Worm (Caenorhabditis elegans) whole organism, L1 larva: Measurements from ENCODE around the gene pgl-2.
A peak's percentile ranks its signal among the peaks of the same experiment; 100 is the strongest.

ENCODE experiments used
- C04F5.9 ChIP-seq: sonication (generic microtip); optimal IDR thresholded peaks from 2 replicates; lab custom pipeline; 2016; ENCODE audit warnings: missing genetic modification characterization, missing compliant biosample characterization
- Y116A8C.19 ChIP-seq: sonication (generic microtip); optimal IDR thresholded peaks from 2 replicates; lab custom pipeline; 2016; ENCODE audit warnings: missing compliant biosample characterization, missing genetic modification characterization, borderline replicate concordance
- aha-1 ChIP-seq: fragments of 150-350 bp; optimal IDR thresholded peaks from 2 replicates; lab custom pipeline; 2014; ENCODE audit warnings: missing biosample characterization, missing genetic modification characterization
- ama-1 ChIP-seq: fragments of 150-350 bp; optimal IDR thresholded peaks from 2 replicates; lab custom pipeline; 2014
- blmp-1 ChIP-seq: fragments of 150-350 bp; optimal IDR thresholded peaks from 2 replicates; lab custom pipeline; 2014; ENCODE audit warnings: missing biosample characterization, missing genetic modification characterization
- ceh-8 ChIP-seq: fragments of 200-800 bp; sonication (Bioruptor generic); optimal IDR thresholded peaks from 2 replicates; lab custom pipeline; 2018; ENCODE audit warnings: mild to moderate bottlenecking, missing genetic modification characterization, moderate library complexity, missing compliant biosample characterization
- ceh-82 ChIP-seq, 3 experiments: fragments of 150-350 bp in 1 of 3; sonication (generic microtip) in 2 of 3; optimal IDR thresholded peaks; 2 replicates each; lab custom pipeline; 2014 to 2017; ENCODE audit warnings: missing biosample characterization in 3 of 3, missing genetic modification characterization in 3 of 3
- ceh-90 ChIP-seq: sonication (generic microtip); optimal IDR thresholded peaks from 2 replicates; lab custom pipeline; 2016; ENCODE audit warnings: missing genetic modification characterization, missing compliant biosample characterization
- ces-1 ChIP-seq: fragments of 150-350 bp; optimal IDR thresholded peaks from 2 replicates; lab custom pipeline; 2014; ENCODE audit warnings: missing biosample characterization, missing genetic modification reagents, missing genetic modification characterization
- efl-1 ChIP-seq, 4 experiments: fragments of 150-350 bp; optimal IDR thresholded peaks in 3 of 4; peaks in 1 of 4; 1 replicate in 1 of 4; 2 replicates in 3 of 4; lab custom pipeline; 2014; ENCODE audit warnings: missing biosample characterization in 2 of 4, missing genetic modification characterization in 2 of 4, missing genetic modification reagents in 2 of 4
- egl-27 ChIP-seq, 2 experiments: fragments of 150-350 bp in 1 of 2; sonication (generic microtip); optimal IDR thresholded peaks; 3 replicates each; lab custom pipeline; 2017 to 2018; ENCODE audit warnings: missing biosample characterization in 2 of 2, missing genetic modification characterization in 2 of 2, missing genetic modification reagents in 2 of 2
- elt-2 ChIP-seq: sonication (generic microtip); optimal IDR thresholded peaks from 2 replicates; lab custom pipeline; 2016; ENCODE audit warnings: missing genetic modification characterization, mild to moderate bottlenecking, inconsistent platforms, missing compliant biosample characterization, missing genetic modification reagents
- elt-3 ChIP-seq, 6 experiments: fragments of 150-350 bp in 1 of 6; sonication (generic microtip); optimal IDR thresholded peaks; 2 replicates each; lab custom pipeline; 2017 to 2018; ENCODE audit warnings: missing biosample characterization in 6 of 6, missing genetic modification characterization in 6 of 6, inconsistent platforms in 1 of 6
- fkh-10 ChIP-seq: sonication (generic microtip); optimal IDR thresholded peaks from 2 replicates; lab custom pipeline; 2017; ENCODE audit warnings: missing biosample characterization, missing genetic modification reagents, missing genetic modification characterization
- hlh-4 ChIP-seq: sonication (generic microtip); optimal IDR thresholded peaks from 2 replicates; lab custom pipeline; 2016; ENCODE audit warnings: mild to moderate bottlenecking, missing genetic modification characterization, missing compliant biosample characterization
- hpl-2 ChIP-seq: fragments of 150-350 bp; optimal IDR thresholded peaks from 2 replicates; lab custom pipeline; 2014; ENCODE audit warnings: missing biosample characterization, missing genetic modification reagents, missing genetic modification characterization
- irx-1 ChIP-seq: sonication (generic microtip); optimal IDR thresholded peaks from 2 replicates; lab custom pipeline; 2016; ENCODE audit warnings: missing genetic modification characterization, missing compliant biosample characterization
- jun-1 ChIP-seq: fragments of 150-350 bp; optimal IDR thresholded peaks from 2 replicates; lab custom pipeline; 2014; ENCODE audit warnings: missing biosample characterization, missing genetic modification reagents, missing genetic modification characterization
- lin-13 ChIP-seq: fragments of 150-350 bp; optimal IDR thresholded peaks from 2 replicates; lab custom pipeline; 2014; ENCODE audit warnings: missing biosample characterization, missing genetic modification reagents, missing genetic modification characterization
- lin-14 ChIP-seq: fragments of 200-800 bp; sonication (Bioruptor generic); optimal IDR thresholded peaks from 2 replicates; lab custom pipeline; 2018; ENCODE audit warnings: mild to moderate bottlenecking, missing genetic modification characterization, moderate library complexity, missing compliant biosample characterization
- lin-35 ChIP-seq, 2 experiments: fragments of 150-350 bp; optimal IDR thresholded peaks; 2 replicates each; lab custom pipeline; 2014; ENCODE audit warnings: missing biosample characterization in 2 of 2, missing genetic modification characterization in 2 of 2, missing genetic modification reagents in 2 of 2
- lsy-2 ChIP-seq, 2 experiments: fragments of 150-350 bp; optimal IDR thresholded peaks; 2 replicates each; lab custom pipeline; 2014; ENCODE audit warnings: missing biosample characterization in 2 of 2, missing genetic modification characterization in 2 of 2
- mdl-1 ChIP-seq, 2 experiments: fragments of 150-350 bp; optimal IDR thresholded peaks; 2 replicates each; lab custom pipeline; 2014 to 2017; ENCODE audit warnings: missing biosample characterization in 2 of 2, missing genetic modification characterization in 2 of 2, inconsistent platforms in 1 of 2
- nhr-19 ChIP-seq: fragments of 200-800 bp; sonication (Bioruptor generic); conservative IDR thresholded peaks from 2 replicates; pipeline ENCODE4 v1.3.6; 2022; ENCODE audit warnings: missing genetic modification characterization, missing compliant biosample characterization
- nhr-20 ChIP-seq: sonication (generic microtip); optimal IDR thresholded peaks from 2 replicates; lab custom pipeline; 2016; ENCODE audit warnings: mild to moderate bottlenecking, missing genetic modification characterization, missing compliant biosample characterization
- nhr-71 ChIP-seq: sonication (generic microtip); optimal IDR thresholded peaks from 2 replicates; lab custom pipeline; 2016; ENCODE audit warnings: mild to moderate bottlenecking, missing genetic modification characterization, moderate library complexity, missing compliant biosample characterization
- nhr-85 ChIP-seq: sonication (generic microtip); peaks from one replicate; lab custom pipeline; 2016; ENCODE audit warnings: missing genetic modification characterization, inconsistent platforms, missing compliant biosample characterization
- nhr-90 ChIP-seq: sonication (generic microtip); optimal IDR thresholded peaks from 2 replicates; lab custom pipeline; 2016; ENCODE audit warnings: mild to moderate bottlenecking, missing genetic modification characterization, missing compliant biosample characterization; ENCODE audit not compliant: poor library complexity
- pag-3 ChIP-seq: sonication (generic microtip); optimal IDR thresholded peaks from 2 replicates; lab custom pipeline; 2017; ENCODE audit warnings: missing genetic modification characterization, mild to moderate bottlenecking, missing compliant biosample characterization, antibody characterized with exemption, borderline replicate concordance; ENCODE audit not compliant: insufficient read depth
- pax-3 ChIP-seq: fragments of 200-800 bp; sonication (Bioruptor generic); optimal IDR thresholded peaks from 2 replicates; lab custom pipeline; 2018; ENCODE audit warnings: mild to moderate bottlenecking, missing genetic modification characterization, moderate library complexity, missing compliant biosample characterization
- rnt-1 ChIP-seq: sonication (generic microtip); optimal IDR thresholded peaks from 2 replicates; lab custom pipeline; 2016; ENCODE audit warnings: mild to moderate bottlenecking, missing genetic modification characterization, moderate library complexity, missing compliant biosample characterization
- skn-1 ChIP-seq: fragments of 150-350 bp; optimal IDR thresholded peaks from 2 replicates; lab custom pipeline; 2014; ENCODE audit warnings: missing biosample characterization, missing genetic modification characterization
- snpc-4 ChIP-seq: fragments of 150-350 bp; optimal IDR thresholded peaks from 2 replicates; lab custom pipeline; 2014; ENCODE audit warnings: missing biosample characterization, missing genetic modification characterization
- snu-23 ChIP-seq: sonication (generic microtip); optimal IDR thresholded peaks from 2 replicates; lab custom pipeline; 2016; ENCODE audit warnings: missing genetic modification characterization, missing compliant biosample characterization
- sptf-1 ChIP-seq: fragments of 150-350 bp; optimal IDR thresholded peaks from 2 replicates; lab custom pipeline; 2014; ENCODE audit warnings: missing biosample characterization, missing genetic modification characterization
- tlp-1 ChIP-seq: fragments of 150-350 bp; optimal IDR thresholded peaks from 2 replicates; lab custom pipeline; 2014; ENCODE audit warnings: missing biosample characterization, missing genetic modification characterization
- unc-130 ChIP-seq: fragments of 150-350 bp; optimal IDR thresholded peaks from 2 replicates; lab custom pipeline; 2017; ENCODE audit warnings: missing biosample characterization, missing genetic modification characterization, inconsistent platforms
- unc-30 ChIP-seq: sonication (generic microtip); optimal IDR thresholded peaks from 2 replicates; lab custom pipeline; 2017; ENCODE audit warnings: missing biosample characterization, missing genetic modification characterization
- unc-98 ChIP-seq: fragments of 200-800 bp; sonication (Bioruptor generic); IDR thresholded peaks from 2 replicates; pipeline ENCODE4 v1.3.6; 2022; ENCODE audit warnings: missing genetic modification characterization, missing compliant biosample characterization
- vab-15 ChIP-seq: sonication (generic microtip); optimal IDR thresholded peaks from 2 replicates; lab custom pipeline; 2017; ENCODE audit warnings: missing genotype, mild to moderate bottlenecking, missing genetic modification characterization, missing compliant biosample characterization
- zag-1 ChIP-seq: fragments of 150-350 bp; optimal IDR thresholded peaks from 2 replicates; lab custom pipeline; 2014; ENCODE audit warnings: missing biosample characterization, missing genetic modification characterization
- zip-4 ChIP-seq: fragments of 200-800 bp; sonication (Bioruptor generic); optimal IDR thresholded peaks from 2 replicates; lab custom pipeline; 2018; ENCODE audit warnings: mild to moderate bottlenecking, missing genetic modification characterization, moderate library complexity, missing compliant biosample characterization
- ztf-4 ChIP-seq: fragments of 150-350 bp; optimal IDR thresholded peaks from 2 replicates; lab custom pipeline; 2014; ENCODE audit warnings: missing biosample characterization, missing genetic modification characterization

pgl-2 gene

DNA sequence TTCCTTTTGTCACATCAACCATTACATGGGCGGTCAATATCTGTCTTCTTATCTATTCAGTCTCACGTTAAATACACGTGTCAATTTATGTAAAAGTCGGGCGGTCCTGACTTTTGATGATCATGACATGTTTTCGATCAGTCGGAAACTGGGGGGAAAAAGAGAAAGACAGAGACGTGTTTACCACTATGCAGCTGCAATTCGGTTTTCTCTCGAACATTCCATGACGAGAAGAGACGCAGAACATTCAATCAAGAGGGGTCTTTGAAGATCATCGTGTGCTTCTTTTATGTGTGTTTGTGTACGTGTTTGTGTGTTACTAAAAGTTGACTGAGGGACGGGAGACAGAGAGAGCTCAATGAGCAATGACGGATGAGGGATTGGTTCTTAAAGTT lies 16.9 kb downstream of the pgl-2 start (continued):
- TF ChIP-seq C04F5.9 (tag; lab: Kevin White, UChicago) (peak; percentile 71), ztf-4 (peak; percentile 89), unc-30 (no peak), jun-1 (tag; lab: Kevin White, UChicago) (peak; percentile 69), pax-3 (no peak)

ce11 chrIII:8657676-8658366 lies 17.4 kb downstream of the pgl-2 start:
- TF ChIP-seq efl-1 (optimal IDR thresholded peaks at IDR 0.05; lab: Kevin White, UChicago) (no peak), efl-1 (GFP tag; optimal IDR thresholded peaks at IDR 0.05 in 1 of 2; lab: Kevin White, UChicago) (peak in 1 of 2 experiments; percentile 92), egl-27 (tag; optimal IDR thresholded peaks at IDR 0.05; lab: Kevin White, UChicago) (no peak)

ce11 chrIII:8656957-8657356 lies 18.3 kb downstream of the pgl-2 start:
- TF ChIP-seq ztf-4 (no peak), nhr-85 (tag; lab: Kevin White, UChicago) (peak; percentile 23), nhr-20 (tag; lab: Kevin White, UChicago) (peak; percentile 34), lin-13 (GFP tag; lab: Kevin White, UChicago) (no peak), nhr-71 (tag; lab: Kevin White, UChicago) (peak; percentile 38), tlp-1 (tag; lab: Kevin White, UChicago) (peak; percentile 78), Y116A8C.19 (tag; lab: Kevin White, UChicago) (no peak), elt-2 (tag; lab: Kevin White, UChicago) (peak; percentile 92), sptf-1 (tag; lab: Kevin White, UChicago) (no peak), mdl-1 (tag; optimal IDR thresholded peaks at IDR 0.05; lab: Kevin White, UChicago) (peak in 1 of 2 experiments; percentile 23), lin-14 (GFP tag; lab: Kevin White, UChicago) (peak; percentile 35), efl-1 (optimal IDR thresholded peaks at IDR 0.05; lab: Kevin White, UChicago) (no peak), efl-1 (GFP tag; optimal IDR thresholded peaks at IDR 0.05 in 1 of 2; lab: Kevin White, UChicago) (peak in 1 of 2 experiments; percentile 24), C04F5.9 (tag; lab: Kevin White, UChicago) (no peak), vab-15 (tag; lab: Kevin White, UChicago) (no peak), lin-35 (GFP tag; optimal IDR thresholded peaks at IDR 0.05; lab: Kevin White, UChicago) (peak in 1 of 2 experiments; percentile 46), nhr-90 (tag; lab: Kevin White, UChicago) (peak; percentile 27), jun-1 (tag; lab: Kevin White, UChicago) (peak; percentile 41), skn-1 (tag; lab: Kevin White, UChicago) (no peak), elt-3 (tag; optimal IDR thresholded peaks at IDR 0.05; lab: Kevin White, UChicago) (peak in 2 of 6 experiments; percentile 26 to 81)

DNA sequence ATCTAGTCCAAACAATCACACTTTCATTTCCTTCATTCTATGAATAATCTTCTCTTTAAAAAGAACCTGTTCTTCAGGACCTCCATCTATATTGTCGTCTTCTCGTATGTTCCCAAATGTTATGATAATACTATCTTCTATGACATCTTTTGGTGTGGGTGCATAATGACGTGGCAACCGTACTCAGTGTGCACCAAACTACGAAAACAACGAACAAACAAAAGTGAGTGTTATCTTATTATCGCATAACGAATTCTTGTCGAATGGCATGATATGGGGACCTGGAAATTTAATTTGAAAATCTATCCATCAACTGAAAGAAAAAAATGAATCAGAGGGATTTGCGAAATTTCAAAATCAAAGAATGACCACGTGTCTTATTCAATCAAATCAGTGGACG lies 19.2 kb downstream of the pgl-2 start:
- TF ChIP-seq ceh-8 (GFP tag; lab: Kevin White, UChicago) (no peak), aha-1 (tag; lab: Kevin White, UChicago) (no peak), unc-130 (tag; lab: Kevin White, UChicago) (no peak), unc-98 (GFP tag; lab: Robert Waterston, UW) (no peak), zip-4 (no peak), zag-1 (tag; lab: Kevin White, UChicago) (no peak), hpl-2 (GFP tag; lab: Kevin White, UChicago) (no peak), lin-14 (GFP tag; lab: Kevin White, UChicago) (peak; percentile 3), ceh-82 (tag; optimal IDR thresholded peaks at IDR 0.05; lab: Kevin White, UChicago) (no peak), snpc-4 (tag; lab: Kevin White, UChicago) (no peak), fkh-10 (GFP tag; lab: Kevin White, UChicago) (no peak), pag-3 (tag; lab: Kevin White, UChicago) (no peak), ces-1 (no peak), hlh-4 (tag; lab: Kevin White, UChicago) (no peak), snu-23 (GFP tag; lab: Kevin White, UChicago) (peak; percentile 1), lin-35 (GFP tag; optimal IDR thresholded peaks at IDR 0.05; lab: Kevin White, UChicago) (no peak), tlp-1 (tag; lab: Kevin White, UChicago) (no peak), nhr-19 (GFP tag; lab: Robert Waterston, UW) (peak; percentile 12; the same call in 1 of the 2 replicates), ama-1 (lab: Kevin White, UChicago) (no peak), blmp-1 (tag; lab: Kevin White, UChicago) (no peak), rnt-1 (tag; lab: Kevin White, UChicago) (no peak), skn-1 (tag; lab: Kevin White, UChicago) (no peak), nhr-85 (tag; lab: Kevin White, UChicago) (peak; percentile 70), nhr-20 (tag; lab: Kevin White, UChicago) (no peak), ceh-90 (no peak), lsy-2 (tag; optimal IDR thresholded peaks at IDR 0.05; lab: Kevin White, UChicago) (no peak), nhr-71 (tag; lab: Kevin White, UChicago) (no peak), irx-1 (tag; lab: Kevin White, UChicago) (no peak)
